Fruit fly (Drosophila melanogaster) whole organism, wandering third instar larva: ENCODE data around the gene CG43220.

Source experiments
- Abd-B ChIP-seq: fragments of >200 bp; optimal IDR thresholded peaks from 2 replicates; lab custom pipeline; 2017; ENCODE audit warnings: missing biosample characterization, missing genetic modification characterization
- CG32264 ChIP-seq: fragments of 200-800 bp; sonication (Bioruptor generic); optimal IDR thresholded peaks from 2 replicates; lab custom pipeline; 2016; ENCODE audit warnings: missing biosample characterization, missing genetic modification characterization
- CG9705 ChIP-seq: fragments of 200-800 bp; sonication (Bioruptor generic); optimal IDR thresholded peaks from 2 replicates; lab custom pipeline; 2018; ENCODE audit warnings: missing biosample characterization, mild to moderate bottlenecking, missing genetic modification characterization
- CrebA ChIP-seq: fragments of 200-800 bp; sonication (Bioruptor generic); optimal IDR thresholded peaks from 2 replicates; lab custom pipeline; 2016; ENCODE audit warnings: missing biosample characterization, mild to moderate bottlenecking, missing genetic modification characterization, borderline replicate concordance
- Dfd ChIP-seq: fragments of >200 bp; optimal IDR thresholded peaks from 2 replicates; lab custom pipeline; 2017; ENCODE audit warnings: missing biosample characterization, missing genetic modification characterization
- Dif ChIP-seq: fragments of 200-275, 200-300 bp; sonication (Bioruptor generic); optimal IDR thresholded peaks from 2 replicates; lab custom pipeline; 2018; ENCODE audit warnings: missing biosample characterization, missing genetic modification characterization; ENCODE audit not compliant: partially characterized antibody
- HLH106 ChIP-seq: fragments of 200-800 bp; optimal IDR thresholded peaks from 3 replicates; lab custom pipeline; 2019; ENCODE audit warnings: missing biosample characterization, mild to moderate bottlenecking, missing genetic modification characterization, moderate library complexity
- Hnf4 ChIP-seq: fragments of 200-800 bp; sonication (Bioruptor generic); optimal IDR thresholded peaks from 2 replicates; lab custom pipeline; 2016; ENCODE audit warnings: missing biosample characterization, mild to moderate bottlenecking, missing genetic modification characterization
- Hr78 ChIP-seq: fragments of >200 bp; optimal IDR thresholded peaks from 2 replicates; lab custom pipeline; 2017; ENCODE audit warnings: missing biosample characterization, missing genetic modification characterization
- Hr83 ChIP-seq: fragments of 200-300 bp; sonication (Bioruptor generic); optimal IDR thresholded peaks from 2 replicates; lab custom pipeline; 2016; ENCODE audit warnings: missing biosample characterization, mild to moderate bottlenecking, missing genetic modification characterization, moderate library complexity; ENCODE audit not compliant: poor library complexity, severe bottlenecking
- Jra ChIP-seq: sonication (Bioruptor generic); optimal IDR thresholded peaks from 2 replicates; lab custom pipeline; 2016; ENCODE audit warnings: missing biosample characterization, missing genetic modification characterization
- Mio ChIP-seq: sonication (Bioruptor generic); optimal IDR thresholded peaks from 2 replicates; lab custom pipeline; 2016; ENCODE audit warnings: missing biosample characterization, missing genetic modification characterization
- Myc ChIP-seq: fragments of >200 bp; optimal IDR thresholded peaks from 2 replicates; lab custom pipeline; 2017
- N ChIP-seq: fragments of >200 bp; optimal IDR thresholded peaks from 2 replicates; lab custom pipeline; 2018; ENCODE audit warnings: missing biosample characterization, missing external identifiers, missing genetic modification characterization
- OdsH ChIP-seq: fragments of 200-800 bp; sonication (Bioruptor generic); optimal IDR thresholded peaks from 2 replicates; lab custom pipeline; 2016; ENCODE audit warnings: missing biosample characterization, mild to moderate bottlenecking, missing genetic modification characterization
- Rel ChIP-seq, 2 experiments: fragments of 200-800 bp; sonication (Bioruptor generic) in 1 of 2; optimal IDR thresholded peaks; 2 replicates in 1 of 2; 3 replicates in 1 of 2; lab custom pipeline; 2016 to 2019; ENCODE audit warnings: mild to moderate bottlenecking in 2 of 2, missing biosample characterization in 2 of 2, missing genetic modification characterization in 2 of 2, moderate library complexity in 1 of 2
- Sp1 ChIP-seq: fragments of 200-800 bp; sonication (Bioruptor generic); optimal IDR thresholded peaks from 3 replicates; lab custom pipeline; 2019; ENCODE audit warnings: missing biosample characterization, mild to moderate bottlenecking, missing genetic modification characterization, moderate library complexity
- br ChIP-seq: fragments of 200-800 bp; sonication (Bioruptor generic); optimal IDR thresholded peaks from 2 replicates; lab custom pipeline; 2016; ENCODE audit warnings: missing biosample characterization, missing genetic modification characterization
- brk ChIP-seq: fragments of 200-800 bp; sonication (Bioruptor generic); optimal IDR thresholded peaks from 2 replicates; lab custom pipeline; 2016; ENCODE audit warnings: missing biosample characterization, mild to moderate bottlenecking, missing genetic modification characterization
- dl ChIP-seq, 2 experiments: fragments of 175-275, 200-275 bp in 1 of 2; fragments of 200-275 bp in 1 of 2; sonication (Bioruptor generic); optimal IDR thresholded peaks; lab custom pipeline; 2018; ENCODE audit warnings: mild to moderate bottlenecking in 2 of 2, missing biosample characterization in 2 of 2, missing genetic modification characterization in 2 of 2, moderate library complexity in 2 of 2; ENCODE audit not compliant: partially characterized antibody in 2 of 2, insufficient read depth in 1 of 2
- dmrt93B ChIP-seq: fragments of 200-800 bp; sonication (Bioruptor generic); optimal IDR thresholded peaks from 2 replicates; lab custom pipeline; 2018; ENCODE audit warnings: missing biosample characterization, mild to moderate bottlenecking, missing genetic modification characterization
- dsf ChIP-seq: sonication (Bioruptor generic); optimal IDR thresholded peaks from 2 replicates; lab custom pipeline; 2016; ENCODE audit warnings: missing biosample characterization, missing genetic modification characterization, borderline replicate concordance
- ey ChIP-seq: fragments of 200-800 bp; sonication (Bioruptor generic); optimal IDR thresholded peaks from 2 replicates; lab custom pipeline; 2016; ENCODE audit warnings: missing biosample characterization, missing genetic modification characterization
- foxo ChIP-seq, 2 experiments: fragments of 200-800 bp; sonication (Bioruptor generic); optimal IDR thresholded peaks; 2 replicates in 1 of 2; 3 replicates in 1 of 2; lab custom pipeline; 2016 to 2017; ENCODE audit warnings: missing biosample characterization in 2 of 2, missing genetic modification characterization in 2 of 2
- fru ChIP-seq: fragments of 200-800 bp; sonication (Bioruptor generic); optimal IDR thresholded peaks from 3 replicates; lab custom pipeline; 2016; ENCODE audit warnings: missing biosample characterization, mild to moderate bottlenecking, missing genetic modification characterization
- h ChIP-seq: fragments of 200-800 bp; sonication (Bioruptor generic); optimal IDR thresholded peaks from 3 replicates; lab custom pipeline; 2016; ENCODE audit warnings: missing biosample characterization, mild to moderate bottlenecking, missing genetic modification characterization
- jim ChIP-seq: fragments of 175-275, 200-325 bp; sonication (Bioruptor generic); optimal IDR thresholded peaks from 2 replicates; lab custom pipeline; 2016; ENCODE audit warnings: missing biosample characterization, mild to moderate bottlenecking, missing genetic modification characterization
- lola ChIP-seq: fragments of >200 bp; optimal IDR thresholded peaks from 2 replicates; lab custom pipeline; 2017; ENCODE audit warnings: missing biosample characterization, missing genetic modification characterization
- pan ChIP-seq: fragments of >200 bp; optimal IDR thresholded peaks from 2 replicates; lab custom pipeline; 2017
- rgr ChIP-seq: fragments of 200-800 bp; sonication (Bioruptor generic); optimal IDR thresholded peaks from 3 replicates; lab custom pipeline; 2016; ENCODE audit warnings: missing biosample characterization, mild to moderate bottlenecking, missing genetic modification characterization
- sage ChIP-seq: fragments of 200-800 bp; sonication (Bioruptor generic); optimal IDR thresholded peaks from 2 replicates; lab custom pipeline; 2016; ENCODE audit warnings: missing biosample characterization, mild to moderate bottlenecking, missing genetic modification characterization
- sv ChIP-seq: fragments of 200-800 bp; sonication (Bioruptor generic); optimal IDR thresholded peaks from 3 replicates; lab custom pipeline; 2016; ENCODE audit warnings: missing biosample characterization, missing genetic modification characterization
- tai ChIP-seq: sonication (Bioruptor generic); optimal IDR thresholded peaks from 2 replicates; lab custom pipeline; 2016; ENCODE audit warnings: missing biosample characterization, missing genetic modification characterization
- usp ChIP-seq: fragments of >200 bp; optimal IDR thresholded peaks from 2 replicates; lab custom pipeline; 2017; ENCODE audit warnings: missing biosample characterization, missing genetic modification characterization

The CG43220 gene

dm6 chr2L:17492680-17493079 lies 6.3 kb downstream of the CG43220 start:
- no peak for TF ChIP-seq HLH106 (tag; lab: Kevin White, UChicago)
- TF ChIP-seq br (GFP tag; lab: Kevin White, UChicago) = no peak
- no peak for TF ChIP-seq rgr (GFP tag; lab: Kevin White, UChicago)
- no peak for TF ChIP-seq fru
- no peak for TF ChIP-seq usp
- TF ChIP-seq Dif (GFP tag; lab: Kevin White, UChicago) = no peak
- TF ChIP-seq lola (GFP tag; lab: Kevin White, UChicago) = no peak
- no peak for TF ChIP-seq Rel (GFP tag; optimal IDR thresholded peaks at IDR 0.05; lab: Kevin White, UChicago)
- no peak for TF ChIP-seq Rel (tag; optimal IDR thresholded peaks at IDR 0.05; lab: Kevin White, UChicago)
- no peak for TF ChIP-seq Hnf4
- no peak for TF ChIP-seq dmrt93B (GFP tag; lab: Kevin White, UChicago)
- TF ChIP-seq dsf (GFP tag; lab: Kevin White, UChicago) = no peak
- no peak for TF ChIP-seq ey (GFP tag; lab: Kevin White, UChicago)
- no peak for TF ChIP-seq Hr78 (GFP tag; lab: Kevin White, UChicago)
- no peak for TF ChIP-seq Hr83 (GFP tag; lab: Kevin White, UChicago)

- TF ChIP-seq N (GFP tag; lab: Kevin White, UChicago) (no peak), Mio (GFP tag; lab: Kevin White, UChicago) (no peak), Dif (GFP tag; lab: Kevin White, UChicago) (no peak), Abd-B (GFP tag; lab: Kevin White, UChicago) (no peak), CrebA (GFP tag; lab: Kevin White, UChicago) (no peak), Sp1 (no peak), Jra (no peak), Rel (GFP tag; optimal IDR thresholded peaks at IDR 0.05; lab: Kevin White, UChicago) (no peak), Rel (tag; optimal IDR thresholded peaks at IDR 0.05; lab: Kevin White, UChicago) (no peak), dl (GFP tag; optimal IDR thresholded peaks at IDR 0.05; lab: Kevin White, UChicago; ENCODE audit: insufficient read depth in 1 of 2, partially characterized antibody in 2 of 2) (no peak)
These were observed 9.4 kb downstream of the CG43220 start for dm6 chr2L:17495759-17496158.

- TF ChIP-seq Sp1 (no peak), usp (no peak), foxo (GFP tag; optimal IDR thresholded peaks at IDR 0.05; lab: Kevin White, UChicago) (no peak), Hr78 (GFP tag; lab: Kevin White, UChicago) (no peak), br (GFP tag; lab: Kevin White, UChicago) (no peak), tai (GFP tag; lab: Kevin White, UChicago) (no peak)
These were observed 10.7 kb downstream of the CG43220 start, which contains the start of gene qua for dm6 chr2L:17497108-17497507. Gene qua, minus strand, starts transcription at chr2L:17497208.

- TF ChIP-seq Hnf4 = no peak
- no peak for TF ChIP-seq Rel (GFP tag; optimal IDR thresholded peaks at IDR 0.05; lab: Kevin White, UChicago)
- no peak for TF ChIP-seq Rel (tag; optimal IDR thresholded peaks at IDR 0.05; lab: Kevin White, UChicago)
- TF ChIP-seq Dfd = no peak
- no peak for TF ChIP-seq ey (GFP tag; lab: Kevin White, UChicago)
- no peak for TF ChIP-seq CG9705
- no peak for TF ChIP-seq rgr (GFP tag; lab: Kevin White, UChicago)
- no peak for TF ChIP-seq Sp1
- no peak for TF ChIP-seq sage (GFP tag; lab: Kevin White, UChicago)
- TF ChIP-seq sv = no peak
- TF ChIP-seq Myc (lab: Kevin White, UChicago) = no peak
- no peak for TF ChIP-seq pan
- no peak for TF ChIP-seq brk (GFP tag; lab: Kevin White, UChicago)
- no peak for TF ChIP-seq jim (GFP tag; lab: Kevin White, UChicago)
These were observed 12.4 kb downstream of the CG43220 start, which contains the start of gene CG15142 for dm6 chr2L:17498721-17499120. Gene CG15142, minus strand, starts transcription at chr2L:17498821.

dm6 chr2L:17500946-17501451 lies 14.6 kb downstream of the CG43220 start, which contains the start of the genes mEFTs and Dhc36C:
Gene mEFTs, minus strand, starts transcription at chr2L:17501106.
Gene Dhc36C, plus strand, starts transcription at chr2L:17501401.
- TF ChIP-seq N (GFP tag; lab: Kevin White, UChicago) = no peak
- no peak for TF ChIP-seq brk (GFP tag; lab: Kevin White, UChicago)
- peak; percentile 73 for TF ChIP-seq Myc (lab: Kevin White, UChicago)
- TF ChIP-seq Hr78 (GFP tag; lab: Kevin White, UChicago) = no peak
- TF ChIP-seq pan = no peak
- TF ChIP-seq Hr83 (GFP tag; lab: Kevin White, UChicago) = no peak
- peak; percentile 63 for TF ChIP-seq h
- no peak for TF ChIP-seq HLH106 (tag; lab: Kevin White, UChicago)
- TF ChIP-seq fru = no peak
- TF ChIP-seq br (GFP tag; lab: Kevin White, UChicago) = no peak
- no peak for TF ChIP-seq Dfd
- TF ChIP-seq Jra = no peak
- TF ChIP-seq sage (GFP tag; lab: Kevin White, UChicago) = peak; percentile 20
- TF ChIP-seq foxo (GFP tag; optimal IDR thresholded peaks at IDR 0.05; lab: Kevin White, UChicago) = no peak
- TF ChIP-seq Sp1 = no peak
- TF ChIP-seq dsf (GFP tag; lab: Kevin White, UChicago) = no peak
- TF ChIP-seq Mio (GFP tag; lab: Kevin White, UChicago) = no peak
- TF ChIP-seq CrebA (GFP tag; lab: Kevin White, UChicago) = no peak
- no peak for TF ChIP-seq OdsH (GFP tag; lab: Kevin White, UChicago)
- no peak for TF ChIP-seq CG32264
- no peak for TF ChIP-seq sv
- TF ChIP-seq, all 38 proteins: peak for 3
